Worm (Caenorhabditis elegans) whole organism, L3 larva: ENCODE results near the gene tag-276.

ENCODE experiments used
- ama-1 ChIP-seq: fragments of 150-350 bp; optimal IDR thresholded peaks from 2 replicates; lab custom pipeline; 2018
- ceh-82 ChIP-seq: fragments of 150-350 bp; optimal IDR thresholded peaks from 2 replicates; lab custom pipeline; 2014; ENCODE audit warnings: missing biosample characterization, missing genetic modification characterization
- fkh-10 ChIP-seq: sonication (generic microtip); optimal IDR thresholded peaks from 2 replicates; lab custom pipeline; 2017; ENCODE audit warnings: missing biosample characterization, missing genetic modification reagents, missing genetic modification characterization
- lin-15B ChIP-seq: fragments of 150-350 bp; optimal IDR thresholded peaks from 2 replicates; lab custom pipeline; 2014; ENCODE audit warnings: missing biosample characterization, missing genetic modification characterization
- lin-39 ChIP-seq: fragments of 150-350 bp; optimal IDR thresholded peaks from 2 replicates; lab custom pipeline; 2018; ENCODE audit warnings: missing biosample characterization, missing genetic modification reagents, missing genetic modification characterization
- nhr-23 ChIP-seq: fragments of 150-350 bp; optimal IDR thresholded peaks from 2 replicates; lab custom pipeline; 2014; ENCODE audit warnings: missing biosample characterization, missing genetic modification reagents, missing genetic modification characterization
- nhr-237 ChIP-seq: fragments of 150-350 bp; optimal IDR thresholded peaks from 2 replicates; lab custom pipeline; 2014; ENCODE audit warnings: missing biosample characterization, missing genetic modification characterization
- nhr-76 ChIP-seq: fragments of 150-350 bp; sonication (generic microtip); optimal IDR thresholded peaks from 5 replicates; lab custom pipeline; 2014; ENCODE audit warnings: missing biosample characterization, missing genetic modification characterization
- unc-39 ChIP-seq: sonication (generic microtip); optimal IDR thresholded peaks from 4 replicates; lab custom pipeline; 2017; ENCODE audit warnings: missing biosample characterization, missing genetic modification characterization
- zag-1 ChIP-seq: fragments of 150-350 bp; optimal IDR thresholded peaks from 2 replicates; lab custom pipeline; 2014; ENCODE audit warnings: missing biosample characterization, missing genetic modification characterization

DNA sequence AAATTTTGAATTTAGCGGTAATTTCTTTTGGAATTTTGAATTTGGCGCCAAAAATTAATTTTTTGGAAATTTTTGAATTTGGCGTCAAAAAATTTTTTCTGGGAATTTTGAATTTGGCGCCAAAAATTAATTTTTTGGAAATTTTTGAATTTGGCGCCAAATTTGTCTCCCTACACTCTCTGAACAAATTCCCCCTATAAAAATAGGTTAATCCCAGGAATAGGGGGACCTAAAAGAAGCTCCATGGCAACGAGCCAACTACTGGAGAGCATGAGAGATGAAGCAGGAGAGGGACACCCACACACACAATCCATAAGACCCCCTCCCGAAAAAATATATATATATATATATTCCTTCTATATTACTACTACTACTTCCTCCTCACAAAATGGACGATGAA, 46.0 kb downstream of the tag-276 start, which contains the start of gene aqp-12:
- no peak for TF ChIP-seq fkh-10
- TF ChIP-seq nhr-76 (tag; lab: Kevin White, UChicago) = no peak
- TF ChIP-seq zag-1 (tag; lab: Kevin White, UChicago) = no peak
- TF ChIP-seq lin-39 = no peak
- TF ChIP-seq ceh-82 = no peak
- TF ChIP-seq unc-39 = no peak
- TF ChIP-seq nhr-23 = no peak
- no peak for TF ChIP-seq ama-1
- TF ChIP-seq lin-15B (tag; lab: Kevin White, UChicago) = no peak
- no peak for TF ChIP-seq nhr-237 (tag; lab: Kevin White, UChicago)
